Fruit fly (Drosophila melanogaster) whole organism, adult: ENCODE results near the gene Nost.

Experiments
- CG11617 ChIP-seq: fragments of 200-800 bp; sonication (Bioruptor generic); optimal IDR thresholded peaks from 2 replicates; lab custom pipeline; 2017; ENCODE audit warnings: mild to moderate bottlenecking, missing biosample characterization, missing genetic modification reagents, missing genetic modification characterization
- CG12768 ChIP-seq: fragments of 200-800 bp; sonication (Bioruptor generic); optimal IDR thresholded peaks from 2 replicates; lab custom pipeline; 2017; ENCODE audit warnings: missing biosample characterization, missing genetic modification characterization, mild to moderate bottlenecking, moderate library complexity, missing genetic modification reagents
- CG14711 ChIP-seq: fragments of 200-800 bp; sonication (Bioruptor generic); optimal IDR thresholded peaks from 2 replicates; lab custom pipeline; 2018; ENCODE audit warnings: missing biosample characterization, mild to moderate bottlenecking, missing genetic modification characterization, moderate library complexity
- CG1620 ChIP-seq: fragments of 200-800 bp; sonication (Bioruptor generic); optimal IDR thresholded peaks from 2 replicates; lab custom pipeline; 2016; ENCODE audit warnings: missing biosample characterization, missing genetic modification characterization
- CG33017 ChIP-seq: fragments of 200-800 bp; sonication (Bioruptor generic); optimal IDR thresholded peaks from 2 replicates; lab custom pipeline; 2018; ENCODE audit warnings: missing biosample characterization, mild to moderate bottlenecking, missing genetic modification characterization, moderate library complexity
- CG5204 ChIP-seq: fragments of 200-800 bp; sonication (Bioruptor generic); optimal IDR thresholded peaks from 2 replicates; lab custom pipeline; 2016; ENCODE audit warnings: missing biosample characterization, missing genetic modification characterization
- CG7045 ChIP-seq: fragments of 200-800 bp; sonication (Bioruptor generic); optimal IDR thresholded peaks from 2 replicates; lab custom pipeline; 2017; ENCODE audit warnings: missing biosample characterization, mild to moderate bottlenecking, missing genetic modification characterization
- CG7101 ChIP-seq: fragments of 200-800 bp; sonication (Bioruptor generic); optimal IDR thresholded peaks from 2 replicates; lab custom pipeline; 2018; ENCODE audit warnings: missing biosample characterization, mild to moderate bottlenecking, missing genetic modification characterization, moderate library complexity
- Clk ChIP-seq: fragments of 200-800 bp; sonication (Bioruptor generic); optimal IDR thresholded peaks from 2 replicates; lab custom pipeline; 2017; ENCODE audit warnings: missing biosample characterization, missing genetic modification characterization
- Crg-1 ChIP-seq: fragments of 200-800 bp; sonication (Bioruptor generic); optimal IDR thresholded peaks from 2 replicates; lab custom pipeline; 2016; ENCODE audit warnings: missing biosample characterization, missing genetic modification characterization
- Hr96 ChIP-seq: fragments of 200-800 bp; sonication (Bioruptor generic); optimal IDR thresholded peaks from 2 replicates; lab custom pipeline; 2016; ENCODE audit warnings: missing biosample characterization, missing genetic modification characterization
- Mnt ChIP-seq: fragments of 200-800 bp; sonication (Bioruptor generic); optimal IDR thresholded peaks from 2 replicates; lab custom pipeline; 2016; ENCODE audit warnings: missing biosample characterization, mild to moderate bottlenecking, missing genetic modification characterization
- bab1 ChIP-seq: fragments of 200-800 bp; sonication (Bioruptor generic); optimal IDR thresholded peaks from 3 replicates; lab custom pipeline; 2019; ENCODE audit warnings: missing biosample characterization, mild to moderate bottlenecking, missing genetic modification characterization, moderate library complexity
- cic ChIP-seq: fragments of 200-800 bp; sonication (Bioruptor generic); optimal IDR thresholded peaks from 2 replicates; lab custom pipeline; 2017; ENCODE audit warnings: missing biosample characterization, mild to moderate bottlenecking, missing genetic modification characterization, moderate library complexity
- cnc ChIP-seq, 2 experiments: fragments of >200 bp; optimal IDR thresholded peaks; 2 replicates each; lab custom pipeline; 2017
- kay ChIP-seq: fragments of 200-800 bp; sonication (Bioruptor generic); peaks from one replicate; lab custom pipeline; 2016; ENCODE audit warnings: missing biosample characterization, missing genetic modification characterization, borderline replicate concordance
- ovo ChIP-seq: fragments of 200-800 bp; sonication (Bioruptor generic); optimal IDR thresholded peaks from 2 replicates; lab custom pipeline; 2016; ENCODE audit warnings: missing biosample characterization, missing genetic modification characterization
- pad ChIP-seq: fragments of 200-800 bp; sonication (Bioruptor generic); optimal IDR thresholded peaks from 3 replicates; lab custom pipeline; 2017; ENCODE audit warnings: missing biosample characterization, missing genetic modification characterization, mild to moderate bottlenecking, moderate library complexity, missing genetic modification reagents
- tj ChIP-seq: fragments of 200-800 bp; sonication (Bioruptor generic); optimal IDR thresholded peaks from 3 replicates; lab custom pipeline; 2017; ENCODE audit warnings: missing biosample characterization, mild to moderate bottlenecking, missing genetic modification characterization, moderate library complexity
- toe ChIP-seq: fragments of 200-800 bp; sonication (Bioruptor generic); optimal IDR thresholded peaks from 2 replicates; lab custom pipeline; 2016; ENCODE audit warnings: missing biosample characterization, missing genetic modification characterization

Nost gene

DNA sequence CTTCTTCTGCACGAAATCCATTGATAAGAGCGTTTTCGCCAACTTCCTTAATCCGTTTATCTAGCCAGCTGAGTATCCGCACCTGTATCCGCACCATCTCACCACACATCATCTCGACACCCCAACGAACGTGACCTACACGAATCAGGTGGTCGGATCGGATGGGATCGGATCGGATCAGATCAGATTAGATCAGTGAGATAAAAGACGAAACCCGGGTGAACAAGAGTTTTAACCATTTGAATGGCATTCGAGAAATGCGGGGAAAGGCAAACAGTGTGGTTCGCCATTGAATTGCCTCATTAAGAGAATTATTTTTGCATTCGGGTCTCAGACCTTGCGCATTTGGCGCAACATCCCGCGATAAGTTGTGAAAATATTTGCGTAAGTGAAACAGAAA lies 14.9 kb downstream of the Nost start:
- no peak for TF ChIP-seq cnc (optimal IDR thresholded peaks at IDR 0.05; lab: Kevin White, UChicago)
- no peak for TF ChIP-seq CG14711 (tag; lab: Kevin White, UChicago)
- no peak for TF ChIP-seq CG7045 (GFP tag; lab: Kevin White, UChicago)
- TF ChIP-seq bab1 (GFP tag; lab: Kevin White, UChicago), result no peak
- no peak for TF ChIP-seq pad (GFP tag; lab: Kevin White, UChicago)
- peak; percentile 28 for TF ChIP-seq Mnt (GFP tag; lab: Kevin White, UChicago)
- TF ChIP-seq CG7101 (tag; lab: Kevin White, UChicago), result peak; percentile 16
- no peak for TF ChIP-seq tj (GFP tag; lab: Kevin White, UChicago)

DNA sequence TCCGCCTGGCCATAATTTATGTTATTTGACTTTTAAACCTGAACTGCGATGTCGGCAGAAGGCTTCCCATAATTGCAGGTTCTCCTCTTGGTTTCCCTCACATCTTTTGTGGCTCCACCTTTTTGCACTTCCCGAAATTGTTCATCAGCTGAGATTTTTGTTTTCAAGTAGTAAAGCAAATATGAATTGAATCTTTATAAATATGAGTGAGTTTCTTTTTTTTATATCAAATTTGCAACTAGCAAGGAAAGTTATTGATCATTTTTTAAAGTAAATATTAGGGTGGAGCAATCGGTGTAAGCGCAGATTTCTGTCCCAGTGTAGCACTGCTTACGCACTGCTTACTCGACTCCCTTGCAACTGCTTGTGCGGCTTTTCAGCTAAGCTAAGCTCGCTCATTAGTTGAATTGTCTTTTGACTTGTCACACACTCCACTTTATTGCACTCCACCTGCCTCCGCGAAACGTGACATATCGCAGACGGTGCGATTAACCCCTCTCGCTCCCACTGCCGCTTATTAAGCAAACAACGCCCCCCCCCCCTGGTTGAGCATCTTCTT lies 16.5 kb downstream of the Nost start:
- no peak for TF ChIP-seq Hr96 (GFP tag; lab: Kevin White, UChicago)
- peak; percentile 62 for TF ChIP-seq kay

DNA sequence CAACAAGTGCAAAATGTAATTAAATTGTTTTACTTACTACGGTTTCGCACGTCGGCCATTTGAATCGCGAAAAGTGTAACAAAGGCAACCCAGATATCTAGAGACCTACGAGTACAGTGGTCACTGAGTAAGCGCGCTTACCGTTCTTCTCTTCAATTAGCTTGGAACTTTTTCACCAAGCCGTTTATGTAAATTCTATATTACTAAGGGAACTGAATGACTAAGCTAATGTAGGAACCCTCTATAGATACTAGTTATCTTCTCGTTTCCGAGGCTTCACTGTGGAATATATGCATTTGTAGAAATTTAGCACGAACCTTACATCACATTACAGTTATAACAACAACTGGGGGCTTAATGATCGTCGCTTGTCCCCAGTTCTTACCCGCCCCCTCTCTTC lies 17.0 kb downstream of the Nost start:
- TF ChIP-seq Clk (GFP tag; lab: Kevin White, UChicago) (no peak), bab1 (GFP tag; lab: Kevin White, UChicago) (peak; percentile 98), CG7045 (GFP tag; lab: Kevin White, UChicago) (peak; percentile 49), ovo (GFP tag; lab: Kevin White, UChicago) (peak; percentile 47), cnc (optimal IDR thresholded peaks at IDR 0.05; lab: Kevin White, UChicago) (no peak), CG14711 (tag; lab: Kevin White, UChicago) (peak; percentile 81), CG7101 (tag; lab: Kevin White, UChicago) (peak; percentile 89), CG12768 (peak; percentile 56), cic (GFP tag; lab: Kevin White, UChicago) (no peak), Mnt (GFP tag; lab: Kevin White, UChicago) (peak; percentile 42), CG11617 (GFP tag; lab: Kevin White, UChicago) (peak; percentile 45), toe (peak; percentile 61), Crg-1 (GFP tag; lab: Kevin White, UChicago) (peak; percentile 78), Hr96 (GFP tag; lab: Kevin White, UChicago) (peak; percentile 78), CG33017 (peak; percentile 71), CG1620 (GFP tag; lab: Kevin White, UChicago) (peak; percentile 84), pad (GFP tag; lab: Kevin White, UChicago) (peak; percentile 71), CG5204 (GFP tag; lab: Kevin White, UChicago) (peak; percentile 66), kay (no peak), tj (GFP tag; lab: Kevin White, UChicago) (peak; percentile 36)

DNA sequence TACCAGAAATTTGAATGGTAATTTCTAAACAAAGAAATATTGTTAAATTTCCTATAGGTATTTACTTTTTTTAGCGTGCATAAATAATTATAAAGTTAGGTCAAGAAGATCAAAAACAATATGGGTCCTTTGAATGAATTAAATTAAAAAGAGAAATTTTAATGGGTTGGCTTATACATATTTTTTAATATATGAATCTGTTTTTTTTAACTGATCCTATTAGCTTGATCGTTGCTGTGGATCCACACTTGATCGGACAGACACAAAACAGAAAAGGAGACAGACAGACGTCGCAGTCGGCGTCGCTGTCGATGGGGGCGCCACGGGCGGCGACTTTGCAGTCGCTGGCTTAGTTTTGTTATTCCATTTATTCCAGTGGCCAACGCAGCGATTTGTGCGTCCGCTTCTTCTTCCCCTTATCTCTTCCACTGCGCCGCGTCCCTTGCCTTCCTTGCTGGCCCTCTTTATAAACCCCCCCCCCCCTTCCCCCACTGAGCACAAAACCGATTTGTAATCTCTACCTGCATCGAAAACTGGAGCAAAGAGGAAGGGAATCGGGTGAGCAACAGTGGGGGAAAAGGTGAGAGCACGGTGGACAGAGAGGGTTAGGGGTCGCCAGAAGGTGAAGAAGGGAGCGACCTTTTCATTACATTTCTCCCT lies 17.9 kb downstream of the Nost start:
- TF ChIP-seq Crg-1 (GFP tag; lab: Kevin White, UChicago), result no peak
- TF ChIP-seq bab1 (GFP tag; lab: Kevin White, UChicago), result peak; percentile 37
- TF ChIP-seq CG7101 (tag; lab: Kevin White, UChicago), result peak; percentile 46
- peak; percentile 84 for TF ChIP-seq pad (GFP tag; lab: Kevin White, UChicago)
- peak; percentile 32 for TF ChIP-seq CG33017
- TF ChIP-seq CG14711 (tag; lab: Kevin White, UChicago), result peak; percentile 44

DNA sequence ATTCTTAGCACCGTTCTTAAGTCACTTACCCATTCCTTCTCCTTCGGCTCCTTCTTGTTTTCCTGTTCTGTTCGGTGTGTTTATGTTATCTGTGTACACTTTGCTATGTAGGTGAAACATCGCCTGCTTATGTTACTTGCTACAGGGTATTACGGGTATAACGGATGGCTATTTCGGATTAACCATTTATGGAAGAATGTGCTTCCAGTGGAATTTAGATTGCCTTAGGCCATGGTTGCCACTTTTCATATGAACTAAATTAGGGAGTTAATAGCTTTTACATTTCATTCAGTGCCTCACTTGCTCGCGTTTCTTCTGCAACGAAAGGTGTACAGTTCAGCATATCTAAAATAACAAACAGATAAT lies 18.4 kb downstream of the Nost start:
- TF ChIP-seq Crg-1 (GFP tag; lab: Kevin White, UChicago) (no peak), CG11617 (GFP tag; lab: Kevin White, UChicago) (no peak), CG1620 (GFP tag; lab: Kevin White, UChicago) (no peak), Mnt (GFP tag; lab: Kevin White, UChicago) (no peak), CG7101 (tag; lab: Kevin White, UChicago) (no peak), cic (GFP tag; lab: Kevin White, UChicago) (no peak), cnc (optimal IDR thresholded peaks at IDR 0.05; lab: Kevin White, UChicago) (no peak), Hr96 (GFP tag; lab: Kevin White, UChicago) (no peak), CG14711 (tag; lab: Kevin White, UChicago) (no peak), ovo (GFP tag; lab: Kevin White, UChicago) (no peak), bab1 (GFP tag; lab: Kevin White, UChicago) (no peak), CG33017 (no peak), pad (GFP tag; lab: Kevin White, UChicago) (no peak), kay (no peak), Clk (GFP tag; lab: Kevin White, UChicago) (no peak), CG7045 (GFP tag; lab: Kevin White, UChicago) (no peak)

DNA sequence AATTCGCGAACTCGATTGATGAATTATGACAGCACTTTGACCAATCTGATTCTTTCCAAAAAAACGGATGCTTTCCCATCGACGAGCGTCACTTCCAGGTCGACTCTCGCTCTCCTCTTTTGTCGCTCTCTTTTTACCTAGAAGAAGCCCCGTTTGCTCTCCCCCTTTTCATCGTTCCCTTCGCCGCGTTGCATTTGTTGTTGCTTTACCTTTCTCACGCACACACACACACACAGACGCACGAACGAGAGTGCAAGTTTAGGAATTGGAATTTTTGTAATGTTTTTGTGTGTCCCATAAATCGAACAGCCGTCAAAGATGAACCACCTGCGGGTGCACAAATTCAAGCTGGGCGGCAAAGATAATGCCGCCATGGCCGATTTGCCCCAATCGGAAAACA lies 18.9 kb downstream of the Nost start:
- TF ChIP-seq pad (GFP tag; lab: Kevin White, UChicago) (peak; percentile 47), toe (no peak)

DNA sequence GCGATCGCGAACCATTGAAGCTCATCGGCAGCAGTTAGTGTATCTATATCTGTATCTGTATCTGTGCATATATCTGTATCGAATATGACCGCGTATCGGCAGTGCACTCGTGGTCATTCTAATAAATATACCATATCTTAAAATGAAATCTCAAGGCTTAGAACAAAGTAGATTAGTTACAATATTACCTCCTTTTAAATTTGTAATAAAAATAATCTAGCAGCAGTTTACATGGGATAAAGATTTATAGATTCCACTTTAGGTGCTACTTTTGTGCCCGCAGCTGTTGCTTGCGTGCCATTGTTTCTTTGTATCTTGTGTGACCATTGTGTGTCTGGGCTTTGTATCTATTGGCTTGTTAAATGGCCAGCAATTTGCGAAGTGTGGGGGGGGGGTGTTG lies 30.1 kb downstream of the Nost start:
- TF ChIP-seq kay (no peak), CG14711 (tag; lab: Kevin White, UChicago) (peak; percentile 63), CG7101 (tag; lab: Kevin White, UChicago) (peak; percentile 73), CG11617 (GFP tag; lab: Kevin White, UChicago) (peak; percentile 7), CG5204 (GFP tag; lab: Kevin White, UChicago) (peak; percentile 46), cic (GFP tag; lab: Kevin White, UChicago) (no peak), Hr96 (GFP tag; lab: Kevin White, UChicago) (no peak), tj (GFP tag; lab: Kevin White, UChicago) (peak; percentile 14), ovo (GFP tag; lab: Kevin White, UChicago) (no peak), toe (no peak), bab1 (GFP tag; lab: Kevin White, UChicago) (no peak), CG1620 (GFP tag; lab: Kevin White, UChicago) (no peak), cnc (optimal IDR thresholded peaks at IDR 0.05; lab: Kevin White, UChicago) (no peak), CG12768 (no peak), pad (GFP tag; lab: Kevin White, UChicago) (peak; percentile 26), Clk (GFP tag; lab: Kevin White, UChicago) (no peak), CG7045 (GFP tag; lab: Kevin White, UChicago) (peak; percentile 39), Crg-1 (GFP tag; lab: Kevin White, UChicago) (no peak), CG33017 (peak; percentile 44), Mnt (GFP tag; lab: Kevin White, UChicago) (no peak)
